Worm (Caenorhabditis elegans) whole organism, L4 larva: Measurements from ENCODE around the gene T06E4.7.

ENCODE experiments used
- F26F4.8 ChIP-seq: fragments of 200-800 bp; sonication (Bioruptor generic); conservative IDR thresholded peaks from 2 replicates; pipeline ENCODE4 v1.3.6; 2022; ENCODE audit warnings: missing genetic modification characterization, missing compliant biosample characterization
- ZK546.5 ChIP-seq, 2 experiments: sonication (generic microtip); optimal IDR thresholded peaks; 2 replicates each; lab custom pipeline; 2017; ENCODE audit warnings: missing biosample characterization in 2 of 2, missing genetic modification characterization in 2 of 2
- aly-2 ChIP-seq: sonication (generic microtip); optimal IDR thresholded peaks from 2 replicates; lab custom pipeline; 2018; ENCODE audit warnings: missing biosample characterization, missing genetic modification characterization
- lsy-2 ChIP-seq, 2 experiments: fragments of 150-350 bp in 1 of 2; sonication (generic microtip) in 1 of 2; optimal IDR thresholded peaks; 2 replicates each; lab custom pipeline; 2014 to 2017; ENCODE audit warnings: missing biosample characterization in 2 of 2, missing genetic modification characterization in 2 of 2
- nhr-25 ChIP-seq: sonication (generic microtip); optimal IDR thresholded peaks from 2 replicates; lab custom pipeline; 2017; ENCODE audit warnings: missing genetic modification characterization, mild to moderate bottlenecking, missing compliant biosample characterization, antibody characterized with exemption, moderate library complexity, borderline replicate concordance; ENCODE audit not compliant: insufficient read depth
- pqm-1 ChIP-seq: sonication (generic microtip); optimal IDR thresholded peaks from 2 replicates; lab custom pipeline; 2017; ENCODE audit warnings: missing biosample characterization, missing genetic modification characterization
- snpc-4 ChIP-seq: fragments of 150-350 bp; optimal IDR thresholded peaks from 2 replicates; lab custom pipeline; 2014; ENCODE audit warnings: missing biosample characterization, missing genetic modification characterization

DNA sequence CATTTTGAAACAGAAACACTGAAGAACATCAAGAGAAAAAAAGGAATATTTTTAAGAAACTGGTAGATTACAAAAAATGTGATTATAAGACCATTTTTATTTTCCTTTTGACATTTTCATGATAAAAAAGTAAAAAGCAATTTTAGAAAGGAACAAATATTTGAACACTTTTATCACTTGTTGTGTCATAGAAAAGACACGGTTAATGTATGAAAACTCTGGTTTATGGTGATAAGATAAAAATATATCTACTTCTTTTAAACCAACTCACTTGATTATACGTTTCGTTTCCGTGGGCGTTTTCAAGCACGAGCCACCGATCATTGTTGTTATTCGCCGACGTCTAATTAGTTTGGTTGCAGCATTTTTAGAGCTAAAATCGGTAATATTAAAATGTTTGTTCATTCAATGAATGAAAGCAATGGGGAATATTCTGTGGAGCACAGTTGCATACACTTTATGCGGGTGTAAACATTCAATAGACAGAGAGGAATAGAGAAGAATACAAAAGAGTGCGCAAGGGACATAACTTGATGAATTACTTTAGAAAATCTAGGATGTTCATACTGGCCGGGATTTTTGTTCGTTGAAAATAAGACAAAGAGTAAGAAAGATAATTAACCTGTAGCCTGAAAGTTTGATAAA is 47.1 kb downstream of the T06E4.7 start, which contains the start of gene sulp-8:
- no peak for TF ChIP-seq F26F4.8 (GFP tag; lab: Robert Waterston, UW)
- TF ChIP-seq snpc-4 (tag; lab: Kevin White, UChicago), result no peak
- TF ChIP-seq lsy-2 (tag; optimal IDR thresholded peaks at IDR 0.05; lab: Kevin White, UChicago), result no peak
- TF ChIP-seq nhr-25 (tag; lab: Kevin White, UChicago), result no peak
- TF ChIP-seq pqm-1 (tag; lab: Kevin White, UChicago), result no peak
- no peak for TF ChIP-seq ZK546.5 (tag; optimal IDR thresholded peaks at IDR 0.05; lab: Kevin White, UChicago)
- no peak for TF ChIP-seq aly-2 (tag; lab: Kevin White, UChicago)
